Fruit fly (Drosophila melanogaster) whole organism, embryonic: ENCODE measurements around the gene CG43760.

ENCODE experiments used
- Awh ChIP-seq: fragments of 200-800 bp; sonication (Bioruptor generic); IDR thresholded peaks from 2 replicates; pipeline ENCODE4, ENCODE4 v1.3.6; 2022; ENCODE audit warnings: missing biosample characterization, missing genetic modification characterization
- CG10274 ChIP-seq: fragments of 200-800 bp; sonication (Bioruptor generic); optimal IDR thresholded peaks from 3 replicates; lab custom pipeline; 2017; ENCODE audit warnings: missing biosample characterization, mild to moderate bottlenecking, missing genetic modification characterization
- CG10321 ChIP-seq: fragments of 200-800 bp; sonication (Bioruptor generic); IDR thresholded peaks from 2 replicates; pipeline ENCODE4 v1.3.6; 2022; ENCODE audit warnings: missing biosample characterization, missing genetic modification characterization
- CG10366 ChIP-seq: fragments of 200-800 bp; sonication (Bioruptor generic); IDR thresholded peaks from 2 replicates; pipeline ENCODE4 v1.3.6; 2022; ENCODE audit warnings: missing biosample characterization, missing genetic modification characterization
- CG10565 ChIP-seq: fragments of 200-800 bp; sonication (Bioruptor generic); optimal IDR thresholded peaks from 3 replicates; lab custom pipeline; 2016; ENCODE audit warnings: missing biosample characterization, mild to moderate bottlenecking, missing genetic modification characterization
- CG10959 ChIP-seq: fragments of 200-800 bp; sonication (Bioruptor generic); IDR thresholded peaks from 2 replicates; pipeline ENCODE4 v1.3.6; 2022; ENCODE audit warnings: missing biosample characterization, missing genetic modification characterization
- CG11456 ChIP-seq: fragments of 200-800 bp; sonication (Bioruptor generic); IDR thresholded peaks from 3 replicates; pipeline ENCODE4 v1.3.6; 2022; ENCODE audit warnings: missing biosample characterization, missing genetic modification characterization
- CG12071 ChIP-seq: fragments of 200-800 bp; sonication (Bioruptor generic); optimal IDR thresholded peaks from 3 replicates; lab custom pipeline; 2018; ENCODE audit warnings: missing biosample characterization, mild to moderate bottlenecking, missing genetic modification characterization
- CG12942 ChIP-seq: fragments of 200-800 bp; sonication (Bioruptor generic); optimal IDR thresholded peaks from 3 replicates; lab custom pipeline; 2016; ENCODE audit warnings: missing biosample characterization, missing genetic modification characterization
- CG13424 ChIP-seq: fragments of 200-800 bp; sonication (Bioruptor generic); optimal IDR thresholded peaks from 2 replicates; lab custom pipeline; 2019; ENCODE audit warnings: missing biosample characterization, mild to moderate bottlenecking, missing genetic modification characterization, moderate library complexity
- CG14014 ChIP-seq: fragments of 200-800 bp; sonication (Bioruptor generic); IDR thresholded peaks from 2 replicates; pipeline ENCODE4 v1.3.6; 2022; ENCODE audit warnings: missing biosample characterization, missing genetic modification characterization
- CG1602 ChIP-seq: fragments of 200-800 bp; sonication (Bioruptor generic); optimal IDR thresholded peaks from 3 replicates; lab custom pipeline; 2016; ENCODE audit warnings: missing biosample characterization, missing genetic modification characterization
- CG16813 ChIP-seq: fragments of 200-800 bp; sonication (Bioruptor generic); IDR thresholded peaks from 3 replicates; pipeline ENCODE4 v1.3.6; 2022; ENCODE audit warnings: missing biosample characterization, missing genetic modification characterization; ENCODE audit not compliant: partially characterized antibody
- CG17385 ChIP-seq: fragments of 200-800 bp; sonication (Bioruptor generic); optimal IDR thresholded peaks from 3 replicates; lab custom pipeline; 2018; ENCODE audit warnings: missing biosample characterization, mild to moderate bottlenecking, missing genetic modification characterization
- CG2120 ChIP-seq: fragments of 200-800 bp; sonication (Bioruptor generic); optimal IDR thresholded peaks from 3 replicates; lab custom pipeline; 2016; ENCODE audit warnings: missing biosample characterization, missing genetic modification characterization
- CG3995 ChIP-seq: fragments of 200-800 bp; sonication (Bioruptor generic); optimal IDR thresholded peaks from 3 replicates; lab custom pipeline; 2016; ENCODE audit warnings: missing biosample characterization, missing genetic modification characterization
- CG7357 ChIP-seq: fragments of 200-800 bp; sonication (Bioruptor generic); IDR thresholded peaks from 3 replicates; pipeline ENCODE4 v1.3.6; 2022; ENCODE audit warnings: missing biosample characterization, missing genetic modification characterization
- CG8089 ChIP-seq: fragments of 200-800 bp; sonication (Bioruptor generic); optimal IDR thresholded peaks from 3 replicates; lab custom pipeline; 2016; ENCODE audit warnings: missing biosample characterization, missing genetic modification characterization
- D19B ChIP-seq: fragments of 200-800 bp; sonication (Bioruptor generic); optimal IDR thresholded peaks from 2 replicates; lab custom pipeline; 2017; ENCODE audit warnings: missing biosample characterization, mild to moderate bottlenecking, missing genetic modification characterization
- Dp ChIP-seq: fragments of 200-800 bp; sonication (Bioruptor generic); optimal IDR thresholded peaks from 2 replicates; lab custom pipeline; 2018; ENCODE audit warnings: missing biosample characterization, mild to moderate bottlenecking, missing genetic modification characterization, moderate library complexity
- Hey ChIP-seq: fragments of 200-800 bp; sonication (Bioruptor generic); optimal IDR thresholded peaks from 3 replicates; lab custom pipeline; 2018; ENCODE audit warnings: missing biosample characterization, mild to moderate bottlenecking, missing genetic modification characterization
- HmgD ChIP-seq: fragments of 200-800 bp; sonication (Bioruptor generic); optimal IDR thresholded peaks from 3 replicates; lab custom pipeline; 2016; ENCODE audit warnings: missing biosample characterization, missing genetic modification characterization
- Mad ChIP-seq: fragments of 200-800 bp; sonication (Bioruptor generic); optimal IDR thresholded peaks from 2 replicates; lab custom pipeline; 2016; ENCODE audit warnings: missing biosample characterization, missing genetic modification characterization
- Stat92E ChIP-seq, 3 experiments: fragments of >200 bp in 2 of 3; fragments of 200-800 bp in 1 of 3; sonication (Bioruptor generic) in 1 of 3; optimal IDR thresholded peaks; 2 replicates each; lab custom pipeline; 2017 to 2019; ENCODE audit warnings: missing biosample characterization in 3 of 3, missing genetic modification characterization in 3 of 3, mild to moderate bottlenecking in 1 of 3, moderate library complexity in 1 of 3
- Trl ChIP-seq, 3 experiments: fragments of >200 bp in 2 of 3; fragments of 200-800 bp in 1 of 3; sonication (Bioruptor generic) in 1 of 3; optimal IDR thresholded peaks; 2 replicates in 1 of 3; 3 replicates in 2 of 3; lab custom pipeline; 2016 to 2017; ENCODE audit warnings: missing biosample characterization in 1 of 3, missing genetic modification characterization in 1 of 3
- Xrp1 ChIP-seq: fragments of 200-800 bp; sonication (Bioruptor generic); IDR thresholded peaks from 2 replicates; pipeline ENCODE4 v1.3.6; 2022; ENCODE audit warnings: missing biosample characterization, missing genetic modification characterization
- ac ChIP-seq: fragments of 200-800 bp; sonication (Bioruptor generic); optimal IDR thresholded peaks from 3 replicates; lab custom pipeline; 2017; ENCODE audit warnings: missing biosample characterization, mild to moderate bottlenecking, missing genetic modification characterization
- bbx ChIP-seq: fragments of 200-800 bp; sonication (Bioruptor generic); IDR thresholded peaks from 2 replicates; pipeline ENCODE4 v1.3.6; 2022; ENCODE audit warnings: missing biosample characterization, missing genetic modification characterization; ENCODE audit not compliant: partially characterized antibody
- bsh ChIP-seq, 2 experiments: fragments of 200-800 bp; sonication (Bioruptor generic); optimal IDR thresholded peaks; 2 replicates each; lab custom pipeline; 2017 to 2018; ENCODE audit warnings: mild to moderate bottlenecking in 2 of 2, missing biosample characterization in 2 of 2, missing genetic modification characterization in 2 of 2, moderate library complexity in 1 of 2
- chinmo ChIP-seq: fragments of 200-800 bp; sonication (Bioruptor generic); IDR thresholded peaks from 4 replicates; pipeline ENCODE4 v1.3.6; 2022; ENCODE audit warnings: missing biosample characterization, missing genetic modification characterization; ENCODE audit not compliant: partially characterized antibody
- crol ChIP-seq: fragments of 200-800 bp; sonication (Bioruptor generic); IDR thresholded peaks from 2 replicates; pipeline ENCODE4 v1.3.6; 2022; ENCODE audit warnings: missing biosample characterization, missing genetic modification characterization
- dysf ChIP-seq: fragments of 200-800 bp; sonication (Bioruptor generic); IDR thresholded peaks from 3 replicates; pipeline ENCODE4 v1.3.6; 2022; ENCODE audit warnings: missing biosample characterization, missing genetic modification characterization
- fd3F ChIP-seq: fragments of 200-800 bp; sonication (Bioruptor generic); optimal IDR thresholded peaks from 2 replicates; lab custom pipeline; 2018; ENCODE audit warnings: missing biosample characterization, mild to moderate bottlenecking, missing genetic modification characterization, moderate library complexity
- fru ChIP-seq: fragments of >200 bp; optimal IDR thresholded peaks from 2 replicates; lab custom pipeline; 2017
- gt ChIP-seq: fragments of 200-800 bp; sonication (Bioruptor generic); IDR thresholded peaks from 2 replicates; pipeline ENCODE4 v1.3.6; 2022; ENCODE audit warnings: missing biosample characterization, missing genetic modification characterization
- her ChIP-seq: fragments of 200-800 bp; sonication (Bioruptor generic); optimal IDR thresholded peaks from 2 replicates; lab custom pipeline; 2016; ENCODE audit warnings: missing biosample characterization, missing genetic modification characterization
- hth ChIP-seq: fragments of >200 bp; optimal IDR thresholded peaks from 2 replicates; lab custom pipeline; 2017; ENCODE audit warnings: inconsistent platforms
- insv ChIP-seq, 2 experiments: fragments of 200-800 bp; sonication (Bioruptor generic); optimal IDR thresholded peaks; 3 replicates each; lab custom pipeline; 2016 to 2018; ENCODE audit warnings: missing biosample characterization in 2 of 2, missing genetic modification characterization in 2 of 2
- lilli ChIP-seq: fragments of 200-800 bp; sonication (Bioruptor generic); optimal IDR thresholded peaks from 3 replicates; lab custom pipeline; 2016; ENCODE audit warnings: missing biosample characterization, missing genetic modification characterization
- lola ChIP-seq, 3 experiments: fragments of >200 bp in 2 of 3; fragments of 200-800 bp in 1 of 3; sonication (Bioruptor generic) in 1 of 3; optimal IDR thresholded peaks; 2 replicates each; lab custom pipeline; 2017 to 2019; ENCODE audit warnings: missing biosample characterization in 3 of 3, missing genetic modification characterization in 3 of 3, mild to moderate bottlenecking in 1 of 3, moderate library complexity in 1 of 3
- maf-S ChIP-seq: fragments of 200-800 bp; sonication (Bioruptor generic); optimal IDR thresholded peaks from 2 replicates; lab custom pipeline; 2016; ENCODE audit warnings: missing biosample characterization, missing genetic modification characterization
- mirr ChIP-seq: fragments of 200-800 bp; sonication (Bioruptor generic); optimal IDR thresholded peaks from 3 replicates; lab custom pipeline; 2018; ENCODE audit warnings: missing biosample characterization, mild to moderate bottlenecking, missing genetic modification characterization
- phol ChIP-seq: fragments of 200-800 bp; sonication (Bioruptor generic); optimal IDR thresholded peaks from 3 replicates; lab custom pipeline; 2018; ENCODE audit warnings: missing biosample characterization, mild to moderate bottlenecking, missing genetic modification characterization, moderate library complexity
- prd ChIP-seq, 3 experiments: fragments of >200 bp in 2 of 3; fragments of 200-800 bp in 1 of 3; sonication (Bioruptor generic) in 1 of 3; optimal IDR thresholded peaks in 2 of 3; IDR thresholded peaks in 1 of 3; 2 replicates in 2 of 3; 3 replicates in 1 of 3; pipeline versions ENCODE4 v1.3.6 to Lab custom; 2017 to 2022; ENCODE audit warnings: missing biosample characterization in 1 of 3, missing genetic modification characterization in 1 of 3
- sim ChIP-seq: fragments of 200-800 bp; sonication (Bioruptor generic); IDR thresholded peaks from 2 replicates; pipeline ENCODE4 v1.3.6; 2022; ENCODE audit warnings: missing biosample characterization, missing genetic modification characterization
- sr ChIP-seq: fragments of 200-800 bp; sonication (Bioruptor generic); IDR thresholded peaks from 3 replicates; pipeline ENCODE4 v1.3.6; 2022; ENCODE audit warnings: missing biosample characterization, missing genetic modification characterization
- stc ChIP-seq: fragments of 200-800 bp; sonication (Bioruptor generic); IDR thresholded peaks from 2 replicates; pipeline ENCODE4 v1.3.6; 2022; ENCODE audit warnings: missing biosample characterization, missing genetic modification characterization
- unpg ChIP-seq: fragments of 200-800 bp; sonication (Bioruptor generic); optimal IDR thresholded peaks from 3 replicates; lab custom pipeline; 2018; ENCODE audit warnings: missing biosample characterization, mild to moderate bottlenecking, missing genetic modification characterization, moderate library complexity
- zfh1 ChIP-seq: fragments of 200-800 bp; sonication (Bioruptor generic); IDR thresholded peaks from 3 replicates; pipeline ENCODE4 v1.3.6; 2022; ENCODE audit warnings: missing biosample characterization, missing genetic modification characterization
- zfh2 ChIP-seq: fragments of 200-800 bp; sonication (Bioruptor generic); optimal IDR thresholded peaks from 2 replicates; lab custom pipeline; 2016; ENCODE audit warnings: missing biosample characterization, missing genetic modification characterization

CG43760 gene

dm6 chr2L:15762466-15762865, 14.2 kb downstream of the CG43760 start, which contains the start of gene Gli (continued):
- TF ChIP-seq lola (GFP tag; optimal IDR thresholded peaks at IDR 0.05; lab: Kevin White, UChicago) (no peak), CG2120 (GFP tag; lab: Kevin White, UChicago) (peak; percentile 1), CG14014 (GFP tag; lab: Robert Waterston, UW) (0 out of 2 replicates have a peak, but pooled peaks have one; percentile 12), Mad (GFP tag; lab: Kevin White, UChicago) (peak; percentile 2), HmgD (GFP tag; lab: Kevin White, UChicago) (peak; percentile 63), sim (peak; percentile 43; the same call in 1 of the 2 replicates), CG12071 (peak; percentile 61), ac (GFP tag; lab: Kevin White, UChicago) (peak; percentile 47), sr (peak; percentile 51; the same call in 1 of the 3 replicates), hth (no peak), CG10366 (GFP tag; lab: Robert Waterston, UW) (no peak), Stat92E (GFP tag; optimal IDR thresholded peaks at IDR 0.05; lab: Kevin White, UChicago) (peak in 1 of 3 experiments; percentile 80), chinmo (GFP tag; lab: Robert Waterston, UW) (peak; percentile 98), CG12942 (GFP tag; lab: Kevin White, UChicago) (no peak), CG7357 (GFP tag; lab: Robert Waterston, UW) (no peak), CG17385 (GFP tag; lab: Kevin White, UChicago) (peak; percentile 52), maf-S (no peak), insv (GFP tag; optimal IDR thresholded peaks at IDR 0.05; lab: Kevin White, UChicago) (peak in 1 of 2 experiments; percentile 6), fru (lab: Kevin White, UChicago) (no peak), lilli (no peak), fd3F (GFP tag; lab: Kevin White, UChicago) (no peak), crol (GFP tag; lab: Robert Waterston, UW) (no peak), Awh (peak; percentile 63), CG8089 (no peak), gt (GFP tag; lab: Robert Waterston, UW) (no peak), CG1602 (GFP tag; lab: Kevin White, UChicago) (no peak), her (GFP tag; lab: Kevin White, UChicago) (peak; percentile 51), bsh (GFP tag; optimal IDR thresholded peaks at IDR 0.05; lab: Kevin White, UChicago) (peak in 1 of 2 experiments; percentile 13), CG3995 (no peak), CG13424 (tag; lab: Kevin White, UChicago) (no peak), mirr (GFP tag; lab: Kevin White, UChicago) (peak; percentile 46), zfh1 (GFP tag; lab: Robert Waterston, UW) (peak; percentile 57; the same call in 2 of the 3 replicates), prd (optimal IDR thresholded peaks at IDR 0.05; lab: Kevin White, UChicago) (no peak), prd (GFP tag; IDR thresholded peaks at IDR 0.05; lab: Robert Waterston, UW) (no peak), Hey (tag; lab: Kevin White, UChicago) (no peak), Trl (optimal IDR thresholded peaks at IDR 0.05; lab: Kevin White, UChicago) (peak; percentile 70 to 84), Trl (GFP tag; optimal IDR thresholded peaks at IDR 0.05; lab: Kevin White, UChicago) (peak; percentile 40), CG10321 (GFP tag; lab: Robert Waterston, UW) (no peak; the same call in 1 of the 2 replicates), unpg (GFP tag; lab: Kevin White, UChicago) (no peak), phol (no peak), CG10959 (GFP tag; lab: Robert Waterston, UW) (0 out of 2 replicates have a peak, but pooled peaks have one; percentile 17), Dp (GFP tag; lab: Kevin White, UChicago) (peak; percentile 48), CG10274 (GFP tag; lab: Kevin White, UChicago) (peak; percentile 12), bbx (GFP tag; lab: Robert Waterston, UW) (peak; percentile 76), Xrp1 (GFP tag; lab: Robert Waterston, UW) (peak; percentile 40; the same call in 1 of the 2 replicates), stc (GFP tag; lab: Robert Waterston, UW) (peak; percentile 33; the same call in 1 of the 2 replicates), D19B (no peak), CG16813 (peak; percentile 38; the same call in 1 of the 3 replicates), zfh2 (GFP tag; lab: Kevin White, UChicago) (no peak), CG11456 (GFP tag; lab: Robert Waterston, UW) (peak; percentile 54; the same call in 2 of the 3 replicates), dysf (peak; percentile 27; the same call in 1 of the 3 replicates), CG10565 (GFP tag; lab: Kevin White, UChicago) (no peak)
